Fruit fly (Drosophila melanogaster): Measurements from ENCODE around the gene RpS27.
A peak's percentile ranks its signal among the peaks of the same experiment; 100 is the strongest.

The RpS27 gene

DNA sequence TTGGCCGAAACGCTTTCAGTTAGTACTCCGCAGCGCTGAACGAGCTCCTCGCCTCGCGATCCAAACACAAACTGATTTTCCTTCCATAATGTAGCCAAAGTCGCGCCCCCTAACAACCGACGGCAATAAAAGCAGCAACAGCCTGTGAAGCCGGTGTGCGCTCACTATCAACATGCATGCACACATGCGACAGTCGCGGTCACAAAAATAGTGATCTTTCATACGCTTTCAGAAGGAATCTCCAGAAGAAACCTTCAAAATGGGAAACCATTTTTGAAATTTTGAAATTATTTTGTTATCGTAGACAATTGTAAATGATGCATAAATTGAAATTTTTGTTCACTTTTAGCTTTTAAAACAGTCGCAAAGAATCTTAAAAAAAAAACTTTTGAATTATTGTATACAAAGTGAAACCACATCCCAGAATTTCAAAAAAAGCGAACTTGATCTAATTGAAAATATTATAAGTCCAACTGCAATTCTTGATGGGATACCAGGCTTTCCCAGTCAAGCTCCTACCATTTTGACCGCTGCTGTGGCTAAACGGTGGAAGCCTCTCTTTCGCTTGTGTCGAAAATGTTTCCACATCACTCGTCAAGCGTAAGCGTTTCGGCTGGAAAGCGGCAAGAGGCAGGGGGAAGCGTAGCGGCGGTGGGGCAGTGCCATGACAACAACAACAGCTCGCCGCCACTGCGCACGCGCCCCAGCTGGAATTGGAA is 14.9 kb downstream of the RpS27 start, which contains the start of gene Cad96Cb (continued):
- peak in 1 of 2 experiments; percentile 3 for TF ChIP-seq insv (GFP tag; optimal IDR thresholded peaks at IDR 0.05)
- peak; percentile 75 for TF ChIP-seq onecut (GFP tag; IDR thresholded peaks at IDR 0.05)
- TF ChIP-seq Kr (GFP tag; optimal IDR thresholded peaks at IDR 0.05) = peak; percentile 9
- peak; percentile 89 for TF ChIP-seq dmrt11E (tag; optimal IDR thresholded peaks at IDR 0.05)
- peak; percentile 40; the same call in 1 of the 2 replicates for TF ChIP-seq CG32532 (GFP tag; IDR thresholded peaks at IDR 0.05)
- TF ChIP-seq da (GFP tag; optimal IDR thresholded peaks at IDR 0.05) = peak; percentile 41
- peak; percentile 88 for TF ChIP-seq nerfin-1 (tag; optimal IDR thresholded peaks at IDR 0.05)
- TF ChIP-seq CG6813 (GFP tag; optimal IDR thresholded peaks at IDR 0.05) = peak; percentile 80
- TF ChIP-seq gem (tag; optimal IDR thresholded peaks at IDR 0.05) = peak; percentile 90
- TF ChIP-seq chn (GFP tag; optimal IDR thresholded peaks at IDR 0.05) = peak; percentile 65
- TF ChIP-seq Sry-δ (GFP tag; optimal IDR thresholded peaks at IDR 0.05) = peak; percentile 21
- peak; percentile 43 for TF ChIP-seq CG9817 (tag; optimal IDR thresholded peaks at IDR 0.05)
- peak; percentile 34 for TF ChIP-seq Hmx (GFP tag; optimal IDR thresholded peaks at IDR 0.05)
- TF ChIP-seq CG31441 (GFP tag; IDR thresholded peaks at IDR 0.05) = peak; percentile 94
- peak; percentile 79 for TF ChIP-seq CG5180 (GFP tag; optimal IDR thresholded peaks at IDR 0.05)
- TF ChIP-seq CG30020 (tag; optimal IDR thresholded peaks at IDR 0.05) = no peak
- peak; percentile 20 for TF ChIP-seq CG15073 (GFP tag; optimal IDR thresholded peaks at IDR 0.05)
- TF ChIP-seq CG2875 (GFP tag; optimal IDR thresholded peaks at IDR 0.05) = peak; percentile 87
- TF ChIP-seq Atf-2 (GFP tag; optimal IDR thresholded peaks at IDR 0.05) = peak; percentile 88
- peak; percentile 95 for TF ChIP-seq CG18262 (tag; optimal IDR thresholded peaks at IDR 0.05)
- no peak for TF ChIP-seq CG11456 (GFP tag; IDR thresholded peaks at IDR 0.05)
- peak; percentile 71 for TF ChIP-seq lab (GFP tag; optimal IDR thresholded peaks at IDR 0.05)
- TF ChIP-seq Myb (GFP tag; optimal IDR thresholded peaks at IDR 0.05) = peak; percentile 54
- no peak for TF ChIP-seq hbn (GFP tag; IDR thresholded peaks at IDR 0.05; ENCODE audit: partially characterized antibody)
- TF ChIP-seq HLH4C (GFP tag; IDR thresholded peaks at IDR 0.05; ENCODE audit: partially characterized antibody) = no peak
- TF ChIP-seq CG9797 (GFP tag; optimal IDR thresholded peaks at IDR 0.05) = no peak
- TF ChIP-seq Med (GFP tag) = peak; percentile 93
- TF ChIP-seq D (optimal IDR thresholded peaks at IDR 0.05) = no peak
- peak; percentile 92 for TF ChIP-seq D (GFP tag; optimal IDR thresholded peaks at IDR 0.05)
- no peak for TF ChIP-seq abd-A (tag; optimal IDR thresholded peaks at IDR 0.05)
- TF ChIP-seq CG7786 (GFP tag; optimal IDR thresholded peaks at IDR 0.05) = peak; percentile 56
- no peak for TF ChIP-seq CG13894 (tag; optimal IDR thresholded peaks at IDR 0.05)
- no peak for TF ChIP-seq CG8478 (optimal IDR thresholded peaks at IDR 0.05)
- TF ChIP-seq wor (GFP tag; IDR thresholded peaks at IDR 0.05) = peak; percentile 66
- peak; percentile 53 for TF ChIP-seq Jarid2 (GFP tag; optimal IDR thresholded peaks at IDR 0.05)
- TF ChIP-seq ERR (GFP tag; optimal IDR thresholded peaks at IDR 0.05) = peak; percentile 54
- peak; percentile 87 for TF ChIP-seq CG11696 (GFP tag; IDR thresholded peaks at IDR 0.05)
- peak; percentile 99 for TF ChIP-seq sens (GFP tag)
- no peak for TF ChIP-seq CG6272 (GFP tag; IDR thresholded peaks at IDR 0.05)
- no peak for TF ChIP-seq CG7987 (GFP tag; optimal IDR thresholded peaks at IDR 0.05)
- TF ChIP-seq CG1529 (GFP tag; optimal IDR thresholded peaks at IDR 0.05) = peak; percentile 84
- peak; percentile 75 for TF ChIP-seq crol (GFP tag; IDR thresholded peaks at IDR 0.05)
- TF ChIP-seq E2f2 (GFP tag; IDR thresholded peaks at IDR 0.05) = peak; percentile 50
- peak; percentile 75 for TF ChIP-seq tx (GFP tag; optimal IDR thresholded peaks at IDR 0.05)
- peak; percentile 28 for TF ChIP-seq CG10565 (GFP tag; optimal IDR thresholded peaks at IDR 0.05)
- TF ChIP-seq dpn (GFP tag; optimal IDR thresholded peaks at IDR 0.05) = peak; percentile 66 to 80
- peak; percentile 25; the same call in 1 of the 2 replicates for TF ChIP-seq Awh (GFP tag; IDR thresholded peaks at IDR 0.05)
- peak; percentile 75 for TF ChIP-seq CG9609 (GFP tag; optimal IDR thresholded peaks at IDR 0.05)
- TF ChIP-seq Antp (GFP tag; optimal IDR thresholded peaks at IDR 0.05) = peak; percentile 67
- TF ChIP-seq CG12769 (tag; optimal IDR thresholded peaks at IDR 0.05) = no peak

Measured in whole organism, embryonic.